Worm (Caenorhabditis elegans): ENCODE data around the gene clc-31.

DNA sequence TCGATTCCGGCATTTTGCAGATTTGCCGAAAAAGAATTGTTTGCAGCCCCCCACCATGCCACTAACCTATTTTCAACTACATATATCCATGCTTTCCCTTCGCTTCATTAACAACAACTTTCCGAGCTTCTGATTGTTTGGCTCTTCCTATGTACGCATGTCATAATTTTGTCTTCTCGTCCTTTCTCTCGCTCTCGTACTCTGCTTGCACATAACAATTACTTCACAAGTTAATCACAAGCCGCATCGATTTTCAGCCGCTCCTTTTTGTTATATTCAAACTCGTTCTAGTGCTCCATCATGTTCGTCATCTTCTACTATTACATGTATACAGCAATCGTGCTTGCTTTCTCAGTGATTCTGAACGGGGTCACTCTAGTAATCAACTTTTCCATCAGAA is 38.0 kb downstream of the clc-31 start, which contains the start of gene C03H5.9:
- TF ChIP-seq elt-3 (tag; optimal IDR thresholded peaks at IDR 0.05) = no peak
- TF ChIP-seq ZK546.5 (tag; optimal IDR thresholded peaks at IDR 0.05) = no peak
- no peak for TF ChIP-seq nhr-28 (tag; optimal IDR thresholded peaks at IDR 0.05)
- no peak for TF ChIP-seq nhr-12 (tag; optimal IDR thresholded peaks at IDR 0.05)
- TF ChIP-seq R02D3.7 (tag; optimal IDR thresholded peaks at IDR 0.05) = no peak
- no peak for TF ChIP-seq unc-62 (GFP tag; optimal IDR thresholded peaks at IDR 0.05)
- no peak for TF ChIP-seq lin-39 (tag; optimal IDR thresholded peaks at IDR 0.05)

Data from whole organism, L3 larva.